Worm (Caenorhabditis elegans) whole organism, L3 larva: ENCODE results near the gene F46F5.10.

Experiments used
- ama-1 ChIP-seq: fragments of 150-350 bp; optimal IDR thresholded peaks from 2 replicates; lab custom pipeline; 2018
- ceh-16 ChIP-seq: sonication (generic microtip); optimal IDR thresholded peaks from 2 replicates; lab custom pipeline; 2017; ENCODE audit warnings: missing biosample characterization, missing genetic modification characterization
- ceh-82 ChIP-seq: fragments of 150-350 bp; optimal IDR thresholded peaks from 2 replicates; lab custom pipeline; 2014; ENCODE audit warnings: missing biosample characterization, missing genetic modification characterization
- elt-1 ChIP-seq: fragments of 150-350 bp; optimal IDR thresholded peaks from 2 replicates; lab custom pipeline; 2014; ENCODE audit warnings: missing biosample characterization, missing genetic modification characterization
- elt-2 ChIP-seq: sonication (generic microtip); optimal IDR thresholded peaks from 2 replicates; lab custom pipeline; 2016; ENCODE audit warnings: missing genetic modification reagents, mild to moderate bottlenecking, missing genetic modification characterization, missing compliant biosample characterization
- elt-3 ChIP-seq, 3 experiments: fragments of 150-350 bp in 1 of 3; sonication (generic microtip) in 2 of 3; optimal IDR thresholded peaks; 2 replicates in 2 of 3; 4 replicates in 1 of 3; lab custom pipeline; 2014 to 2017; ENCODE audit warnings: missing biosample characterization in 3 of 3, missing genetic modification characterization in 3 of 3
- nhr-237 ChIP-seq: fragments of 150-350 bp; optimal IDR thresholded peaks from 2 replicates; lab custom pipeline; 2014; ENCODE audit warnings: missing biosample characterization, missing genetic modification characterization
- nhr-25 ChIP-seq: sonication (generic microtip); optimal IDR thresholded peaks from 2 replicates; lab custom pipeline; 2017; ENCODE audit warnings: missing biosample characterization, missing genetic modification characterization
- ztf-4 ChIP-seq: fragments of 150-350 bp; optimal IDR thresholded peaks from 2 replicates; lab custom pipeline; 2014; ENCODE audit warnings: missing biosample characterization, missing genetic modification characterization

DNA sequence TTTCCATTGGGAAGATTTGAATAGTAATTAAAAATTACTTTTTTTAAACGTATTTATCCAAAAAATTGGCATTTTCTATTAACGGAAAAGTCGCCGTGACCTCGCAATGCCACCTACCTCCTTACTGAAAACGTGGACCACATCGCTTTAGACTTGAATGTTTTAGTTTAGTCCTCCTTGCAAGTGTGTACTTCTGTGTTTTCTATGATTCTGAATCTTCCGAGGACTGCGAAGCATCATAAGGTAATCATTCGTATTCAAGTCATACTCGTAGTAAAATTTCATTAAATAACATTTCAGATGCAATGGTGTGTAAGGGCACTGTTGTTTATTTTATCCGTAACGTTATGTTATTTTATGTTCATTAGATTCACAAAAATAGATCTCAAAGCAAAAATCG, 15.2 kb upstream of the F46F5.10 start, which contains the start of gene F46F5.11:
- TF ChIP-seq nhr-25 (tag; lab: Kevin White, UChicago) (no peak), ceh-16 (no peak), elt-2 (tag; lab: Kevin White, UChicago) (no peak), elt-3 (tag; optimal IDR thresholded peaks at IDR 0.05; lab: Kevin White, UChicago) (no peak), ama-1 (lab: Kevin White, UChicago) (no peak), elt-1 (tag; lab: Kevin White, UChicago) (no peak), ceh-82 (no peak), nhr-237 (tag; lab: Kevin White, UChicago) (no peak), ztf-4 (tag; lab: Kevin White, UChicago) (no peak)
